Worm (Caenorhabditis elegans) whole organism, L3 larva: ENCODE results near the gene rrc-1.

Source experiments
- lsy-12 ChIP-seq: sonication (generic microtip); optimal IDR thresholded peaks from 2 replicates; lab custom pipeline; 2016; ENCODE audit warnings: mild to moderate bottlenecking, missing genetic modification characterization, missing compliant biosample characterization
- ztf-11 ChIP-seq: fragments of 150-350 bp; optimal IDR thresholded peaks from 2 replicates; lab custom pipeline; 2014; ENCODE audit warnings: missing biosample characterization, missing genetic modification characterization

DNA sequence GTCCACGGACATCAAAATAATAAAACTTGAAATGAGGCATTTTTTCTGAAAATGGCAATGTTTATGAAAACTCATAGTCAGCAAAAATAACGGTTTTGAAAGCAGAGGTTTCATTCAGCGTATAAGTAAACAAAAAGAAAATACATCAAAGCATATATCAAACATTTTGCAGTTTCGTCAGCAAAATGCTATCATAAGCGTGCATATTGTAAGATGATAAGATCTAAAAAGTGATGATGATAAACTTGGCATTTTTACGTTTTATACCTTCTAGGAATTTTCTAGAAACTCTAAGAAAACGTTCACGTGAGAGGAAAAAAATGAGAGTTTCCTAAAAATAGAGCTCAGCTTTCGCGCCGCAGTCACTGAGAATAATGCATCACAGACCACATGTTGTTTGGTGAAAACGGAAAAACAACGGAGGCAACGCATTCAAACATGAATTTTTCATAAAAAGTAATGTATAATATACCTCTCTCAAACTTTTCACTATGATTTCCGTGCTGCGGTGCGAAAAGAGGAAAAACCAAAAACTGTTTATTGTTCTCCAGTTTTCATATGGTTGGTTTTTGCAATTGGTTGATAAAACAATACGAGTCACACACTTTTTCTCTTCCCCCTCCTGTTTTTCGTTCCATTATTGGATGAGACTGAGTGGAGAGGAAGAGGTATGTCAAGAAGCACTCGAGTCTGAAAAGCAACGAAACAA, 32.0 kb upstream of the rrc-1 start, which contains the start of the genes gst-36 and R07B1.5:
- no peak for TF ChIP-seq lsy-12
- no peak for TF ChIP-seq ztf-11 (tag; lab: Kevin White, UChicago)
